Fruit fly (Drosophila melanogaster): ENCODE data around the gene CG13625.
A peak's percentile ranks its signal among the peaks of the same experiment; 100 is the strongest.

CG13625 gene

dm6 chr3R:24567427-24567771 lies 17.6 kb downstream of the CG13625 start (continued):
- peak; percentile 58; the same call in 1 of the 2 replicates for TF ChIP-seq CG4404 (GFP tag; IDR thresholded peaks at IDR 0.05)
- peak; percentile 88 for TF ChIP-seq CG14441 (GFP tag; IDR thresholded peaks at IDR 0.05)
- TF ChIP-seq sim (GFP tag; IDR thresholded peaks at IDR 0.05): peak; percentile 75; the same call in 1 of the 2 replicates
- TF ChIP-seq CG31441 (GFP tag; IDR thresholded peaks at IDR 0.05): peak; percentile 88
- TF ChIP-seq CG11723 (GFP tag; optimal IDR thresholded peaks at IDR 0.05): peak; percentile 80
- TF ChIP-seq unc-4 (GFP tag; IDR thresholded peaks at IDR 0.05; ENCODE audit: partially characterized antibody): no peak
- TF ChIP-seq CG8089 (GFP tag; optimal IDR thresholded peaks at IDR 0.05): peak; percentile 86
- TF ChIP-seq Myb (GFP tag; optimal IDR thresholded peaks at IDR 0.05): peak; percentile 73
- no peak for TF ChIP-seq ash1 (GFP tag; optimal IDR thresholded peaks at IDR 0.05)
- TF ChIP-seq Gug (GFP tag; IDR thresholded peaks at IDR 0.05): peak; percentile 88
- no peak for TF ChIP-seq cad (GFP tag; optimal IDR thresholded peaks at IDR 0.05)
- TF ChIP-seq CG1529 (GFP tag; optimal IDR thresholded peaks at IDR 0.05): peak; percentile 70
- peak; percentile 75 for TF ChIP-seq trh (GFP tag; optimal IDR thresholded peaks at IDR 0.05)
- TF ChIP-seq phol (tag; optimal IDR thresholded peaks at IDR 0.05): peak; percentile 83
- peak; percentile 85 for TF ChIP-seq Drgx (GFP tag; IDR thresholded peaks at IDR 0.05)
- TF ChIP-seq CG34224 (GFP tag; IDR thresholded peaks at IDR 0.05; ENCODE audit: partially characterized antibody): no peak
- TF ChIP-seq CG4360 (GFP tag; IDR thresholded peaks at IDR 0.05): peak; percentile 58; the same call in 1 of the 2 replicates
- no peak for TF ChIP-seq gfzf (GFP tag; optimal IDR thresholded peaks at IDR 0.05)
- TF ChIP-seq Usf (GFP tag; optimal IDR thresholded peaks at IDR 0.05): peak; percentile 50
- TF ChIP-seq CG3838 (GFP tag; optimal IDR thresholded peaks at IDR 0.05): peak; percentile 79
- TF ChIP-seq CG8388 (GFP tag; optimal IDR thresholded peaks at IDR 0.05): peak; percentile 82
- TF ChIP-seq zfh1 (GFP tag; IDR thresholded peaks at IDR 0.05): peak; percentile 92
- no peak for TF ChIP-seq bbx (GFP tag; IDR thresholded peaks at IDR 0.05; ENCODE audit: partially characterized antibody)
- TF ChIP-seq ara (GFP tag; IDR thresholded peaks at IDR 0.05): peak; percentile 84
- TF ChIP-seq CG10267 (tag; optimal IDR thresholded peaks at IDR 0.05): peak; percentile 59
- peak; percentile 87 for TF ChIP-seq grau (tag; optimal IDR thresholded peaks at IDR 0.05)
- TF ChIP-seq TFAM (GFP tag; optimal IDR thresholded peaks at IDR 0.05): no peak
- TF ChIP-seq CG33213 (GFP tag; optimal IDR thresholded peaks at IDR 0.05): peak; percentile 87
- peak; percentile 57; the same call in 1 of the 2 replicates for TF ChIP-seq CkIIα-i1 (GFP tag; IDR thresholded peaks at IDR 0.05)
- peak; percentile 82 for TF ChIP-seq Fer1 (GFP tag; optimal IDR thresholded peaks at IDR 0.05)
- peak; percentile 90 for TF ChIP-seq ab (GFP tag; optimal IDR thresholded peaks at IDR 0.05)
- peak; percentile 82 for TF ChIP-seq bcd (GFP tag; optimal IDR thresholded peaks at IDR 0.05)
- TF ChIP-seq Doc2 (GFP tag; IDR thresholded peaks at IDR 0.05): no peak; the same call in 1 of the 2 replicates
- peak; percentile 98 for TF ChIP-seq Ets65A (GFP tag)
- peak; percentile 62 for TF ChIP-seq croc (GFP tag; conservative IDR thresholded peaks at IDR 0.05)
- TF ChIP-seq org-1 (GFP tag; optimal IDR thresholded peaks at IDR 0.05): peak; percentile 82
- TF ChIP-seq CG14965 (GFP tag; optimal IDR thresholded peaks at IDR 0.05; ENCODE audit: borderline replicate concordance): peak; percentile 73
- TF ChIP-seq chn (GFP tag; optimal IDR thresholded peaks at IDR 0.05): peak; percentile 87
- TF ChIP-seq CG14050 (GFP tag; IDR thresholded peaks at IDR 0.05): peak; percentile 80
- TF ChIP-seq Ptx1 (GFP tag; IDR thresholded peaks at IDR 0.05): peak; percentile 93
- TF ChIP-seq CG7745 (tag; optimal IDR thresholded peaks at IDR 0.05): no peak
- peak; percentile 73; the same call in 2 of the 3 replicates for TF ChIP-seq CG6175 (GFP tag; IDR thresholded peaks at IDR 0.05)
- peak; percentile 77 to 90 for TF ChIP-seq Hr51 (GFP tag; optimal IDR thresholded peaks at IDR 0.05)
- TF ChIP-seq sisA (GFP tag; IDR thresholded peaks at IDR 0.05): peak; percentile 90
- TF ChIP-seq Oli (tag; optimal IDR thresholded peaks at IDR 0.05): peak; percentile 91
- TF ChIP-seq Taf1 (GFP tag; IDR thresholded peaks at IDR 0.05): peak; percentile 71
- TF ChIP-seq CG1024 (GFP tag; IDR thresholded peaks at IDR 0.05): peak; percentile 74
- peak; percentile 74 for TF ChIP-seq Asciz (GFP tag; optimal IDR thresholded peaks at IDR 0.05)
- TF ChIP-seq danr (GFP tag; IDR thresholded peaks at IDR 0.05): peak; percentile 72; the same call in 1 of the 2 replicates
- peak; percentile 85; the same call in 2 of the 3 replicates for TF ChIP-seq Mrtf (GFP tag; IDR thresholded peaks at IDR 0.05)
- TF ChIP-seq HLHmδ (GFP tag; optimal IDR thresholded peaks at IDR 0.05): no peak

All from whole organism, embryonic.